Worm (Caenorhabditis elegans) whole organism, early embryonic: Measurements from ENCODE around the gene str-162.

Experiments used
- F13C5.2 ChIP-seq: sonication (generic microtip); optimal IDR thresholded peaks from 2 replicates; lab custom pipeline; 2017; ENCODE audit warnings: mild to moderate bottlenecking, missing genetic modification characterization, inconsistent platforms, missing compliant biosample characterization
- aly-1 ChIP-seq: sonication (generic microtip); optimal IDR thresholded peaks from 2 replicates; lab custom pipeline; 2016; ENCODE audit warnings: missing genetic modification characterization, missing compliant biosample characterization
- ama-1 ChIP-seq: fragments of 150-350 bp; optimal IDR thresholded peaks from 2 replicates; lab custom pipeline; 2014
- ceh-36 ChIP-seq: sonication (generic microtip); optimal IDR thresholded peaks from 2 replicates; lab custom pipeline; 2016; ENCODE audit warnings: missing genetic modification characterization, inconsistent platforms, missing compliant biosample characterization
- ets-7 ChIP-seq: sonication (generic microtip); optimal IDR thresholded peaks from 2 replicates; lab custom pipeline; 2016; ENCODE audit warnings: missing genotype, missing genetic modification characterization, missing compliant biosample characterization
- flt-1 ChIP-seq: fragments of 200-800 bp; sonication (Bioruptor generic); IDR thresholded peaks from 2 replicates; pipeline ENCODE4 v1.3.6; 2022; ENCODE audit warnings: missing genetic modification characterization, missing compliant biosample characterization
- hmbx-1 ChIP-seq: sonication (generic microtip); optimal IDR thresholded peaks from 2 replicates; lab custom pipeline; 2016; ENCODE audit warnings: mild to moderate bottlenecking, missing genetic modification characterization, missing compliant biosample characterization
- hmg-4 ChIP-seq: fragments of 200-800 bp; sonication (Bioruptor generic); optimal IDR thresholded peaks from 2 replicates; lab custom pipeline; 2018; ENCODE audit warnings: mild to moderate bottlenecking, missing genetic modification characterization, missing compliant biosample characterization
- hnd-1 ChIP-seq: sonication (generic microtip); optimal IDR thresholded peaks from 2 replicates; lab custom pipeline; 2016; ENCODE audit warnings: missing genetic modification characterization, missing compliant biosample characterization
- sea-1 ChIP-seq: fragments of 200-800 bp; sonication (Bioruptor generic); conservative IDR thresholded peaks from 2 replicates; pipeline ENCODE4 v1.3.6; 2022; ENCODE audit warnings: missing genetic modification characterization, missing compliant biosample characterization
- tbx-11 ChIP-seq: fragments of 200-800 bp; sonication (Bioruptor generic); IDR thresholded peaks from 2 replicates; pipeline ENCODE4 v1.3.6; 2022; ENCODE audit warnings: missing genetic modification characterization, missing compliant biosample characterization
- tbx-37 ChIP-seq: fragments of 200-800 bp; sonication (Bioruptor generic); conservative IDR thresholded peaks from 2 replicates; pipeline ENCODE4 v1.3.6; 2022; ENCODE audit warnings: missing genetic modification reagents, missing genetic modification characterization, missing compliant biosample characterization
- tra-4 ChIP-seq: sonication (generic microtip); optimal IDR thresholded peaks from 2 replicates; lab custom pipeline; 2017; ENCODE audit warnings: missing genetic modification characterization, missing compliant biosample characterization

- TF ChIP-seq hnd-1 (tag; lab: Kevin White, UChicago) (no peak), flt-1 (GFP tag; lab: Robert Waterston, UW) (no peak), ama-1 (lab: Kevin White, UChicago) (no peak), aly-1 (tag; lab: Kevin White, UChicago) (no peak), ceh-36 (tag; lab: Kevin White, UChicago) (no peak), tra-4 (tag; lab: Kevin White, UChicago) (no peak), tbx-11 (GFP tag; lab: Robert Waterston, UW) (no peak), ets-7 (tag; lab: Kevin White, UChicago) (no peak), hmg-4 (GFP tag; lab: Kevin White, UChicago) (no peak), tbx-37 (GFP tag; lab: Robert Waterston, UW) (no peak), hmbx-1 (tag; lab: Kevin White, UChicago) (no peak), sea-1 (GFP tag; lab: Robert Waterston, UW) (no peak), F13C5.2 (tag; lab: Kevin White, UChicago) (no peak)
These were observed 8.4 kb upstream of the str-162 start, which contains the start of gene clec-176 for ce11 chrIV:4983746-4984145.
